Fruit fly (Drosophila melanogaster): ENCODE measurements around the gene CG13058.
A peak's percentile ranks its signal among the peaks of the same experiment; 100 is the strongest.

The CG13058 gene

dm6 chr3L:16290850-16291249 lies 37.8 kb upstream of the CG13058 start, which contains the start of gene CG13045:
Gene CG13045, minus strand, starts transcription at chr3L:16290950.
- no peak for TF ChIP-seq CG17912 (GFP tag; optimal IDR thresholded peaks at IDR 0.05)
- no peak for TF ChIP-seq CG8944 (GFP tag; optimal IDR thresholded peaks at IDR 0.05)
- TF ChIP-seq CG31224 (GFP tag; IDR thresholded peaks at IDR 0.05) = no peak
- TF ChIP-seq C15 (GFP tag; IDR thresholded peaks at IDR 0.05) = 0 out of 3 replicates have a peak, but pooled peaks have one; percentile 11
- no peak for TF ChIP-seq CG30020 (tag; optimal IDR thresholded peaks at IDR 0.05)

dm6 chr3L:16291678-16292077 lies 37.0 kb upstream of the CG13058 start:
- peak; percentile 11 for TF ChIP-seq Abd-B (GFP tag; optimal IDR thresholded peaks at IDR 0.05)
- peak; percentile 49 for TF ChIP-seq Vsx1 (GFP tag; optimal IDR thresholded peaks at IDR 0.05)
- 0 out of 3 replicates have a peak, but pooled peaks have one; percentile 17 for TF ChIP-seq z (GFP tag; IDR thresholded peaks at IDR 0.05)
- TF ChIP-seq amos (GFP tag; IDR thresholded peaks at IDR 0.05; ENCODE audit: partially characterized antibody) = no peak
- peak; percentile 10; the same call in 1 of the 2 replicates for TF ChIP-seq CG13287 (GFP tag; IDR thresholded peaks at IDR 0.05; ENCODE audit: partially characterized antibody)
- TF ChIP-seq Usf (GFP tag; optimal IDR thresholded peaks at IDR 0.05) = no peak
- TF ChIP-seq CG42726 (GFP tag; IDR thresholded peaks at IDR 0.05; ENCODE audit: partially characterized antibody) = 0 out of 2 replicates have a peak, but pooled peaks have one; percentile 34

- no peak for TF ChIP-seq CG9437 (GFP tag; optimal IDR thresholded peaks at IDR 0.05)
- TF ChIP-seq CG3065 (GFP tag; optimal IDR thresholded peaks at IDR 0.05) = no peak
- TF ChIP-seq sob (GFP tag; IDR thresholded peaks at IDR 0.05) = no peak
- TF ChIP-seq corto (GFP tag; optimal IDR thresholded peaks at IDR 0.05) = no peak
- no peak for TF ChIP-seq maf-S (GFP tag; optimal IDR thresholded peaks at IDR 0.05)
- TF ChIP-seq Drgx (GFP tag; IDR thresholded peaks at IDR 0.05) = no peak
- no peak for TF ChIP-seq CG2129 (GFP tag; IDR thresholded peaks at IDR 0.05; ENCODE audit: partially characterized antibody)
- no peak for TF ChIP-seq CG33213 (GFP tag; optimal IDR thresholded peaks at IDR 0.05)
- TF ChIP-seq ttk (GFP tag; IDR thresholded peaks at IDR 0.05) = no peak
- no peak for TF ChIP-seq zen (tag; optimal IDR thresholded peaks at IDR 0.05)
- TF ChIP-seq NK7.1 (GFP tag; optimal IDR thresholded peaks at IDR 0.05) = no peak
- no peak for TF ChIP-seq bowl (GFP tag; IDR thresholded peaks at IDR 0.05)
- no peak for TF ChIP-seq ac (GFP tag; optimal IDR thresholded peaks at IDR 0.05)
- TF ChIP-seq CG2202 (tag; optimal IDR thresholded peaks at IDR 0.05) = no peak
Observed at dm6 chr3L:16295447-16295846, 33.2 kb upstream of the CG13058 start, which contains the start of gene CG4962. Gene CG4962, minus strand, starts transcription at chr3L:16295547.

dm6 chr3L:16301153-16301552 lies 27.5 kb upstream of the CG13058 start, which contains the start of gene CG4982:
Gene CG4982, plus strand, starts transcription at chr3L:16301453.
- TF ChIP-seq kni (GFP tag; optimal IDR thresholded peaks at IDR 0.05) = no peak
- no peak for TF ChIP-seq B-H1 (GFP tag; IDR thresholded peaks at IDR 0.05)
- TF ChIP-seq Pdp1 (GFP tag; optimal IDR thresholded peaks at IDR 0.05) = no peak
- no peak for TF ChIP-seq CG7928 (GFP tag; optimal IDR thresholded peaks at IDR 0.05)
- TF ChIP-seq CG8290 (GFP tag; optimal IDR thresholded peaks at IDR 0.05) = no peak
- no peak for TF ChIP-seq CG8290 (tag; optimal IDR thresholded peaks at IDR 0.05)
- no peak for TF ChIP-seq CG3407 (GFP tag; optimal IDR thresholded peaks at IDR 0.05)
- TF ChIP-seq grn (GFP tag; optimal IDR thresholded peaks at IDR 0.05) = no peak
- no peak for TF ChIP-seq chm (GFP tag; IDR thresholded peaks at IDR 0.05)
- TF ChIP-seq Eip74EF (GFP tag; optimal IDR thresholded peaks at IDR 0.05) = no peak
- TF ChIP-seq crc (GFP tag; optimal IDR thresholded peaks at IDR 0.05) = no peak
- no peak for TF ChIP-seq CG10366 (GFP tag; IDR thresholded peaks at IDR 0.05)
- TF ChIP-seq Taf1 (GFP tag; IDR thresholded peaks at IDR 0.05) = no peak
- no peak for TF ChIP-seq luna (GFP tag; optimal IDR thresholded peaks at IDR 0.05)
- TF ChIP-seq CG31441 (GFP tag; IDR thresholded peaks at IDR 0.05) = no peak
- no peak for TF ChIP-seq fd64A (GFP tag; optimal IDR thresholded peaks at IDR 0.05)
- no peak for TF ChIP-seq tgo (GFP tag; IDR thresholded peaks at IDR 0.05)

Data from whole organism, embryonic.